Fruit fly (Drosophila melanogaster): Measurements from ENCODE around the gene OXA1L.
A peak's percentile ranks its signal among the peaks of the same experiment; 100 is the strongest.

DNA sequence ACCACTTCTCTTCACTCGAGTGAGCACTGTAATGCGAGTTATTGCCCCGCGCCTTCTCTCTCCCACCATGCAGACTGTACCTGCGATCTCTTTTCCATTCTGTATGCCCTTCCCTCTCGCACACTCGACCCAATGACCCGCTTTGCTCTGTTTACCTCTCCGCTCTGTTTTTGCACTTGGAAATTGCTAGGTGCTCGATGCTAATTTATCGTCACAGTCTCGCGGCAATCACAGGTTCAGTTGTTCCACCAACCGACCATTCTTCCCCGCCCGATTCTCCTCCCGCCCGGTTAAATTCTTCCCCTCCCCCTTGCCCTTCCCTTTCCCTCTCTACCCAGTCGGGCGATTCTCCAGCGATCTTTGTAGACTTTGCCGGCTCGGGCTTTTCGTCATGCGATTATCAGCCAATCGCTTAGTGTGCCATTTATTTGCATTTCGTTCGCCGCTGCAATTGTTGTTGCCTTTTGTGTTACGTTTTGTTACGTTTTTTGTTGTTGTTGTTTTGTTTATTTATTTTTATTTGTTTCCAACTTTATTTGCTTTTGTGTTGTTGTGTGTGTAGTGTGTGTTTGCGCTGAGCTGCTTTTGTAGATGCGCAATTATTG, 18.4 kb downstream of the OXA1L start:
- TF ChIP-seq Clk (GFP tag; optimal IDR thresholded peaks at IDR 0.05) = peak; percentile 28
- peak; percentile 98 for TF ChIP-seq CG12768 (GFP tag; optimal IDR thresholded peaks at IDR 0.05)
- TF ChIP-seq Crg-1 (GFP tag; optimal IDR thresholded peaks at IDR 0.05) = peak; percentile 57

All from whole organism, adult.